Fruit fly (Drosophila melanogaster) S2 (cell line): ENCODE data around the gene INPP5E.

Experiments used
- CG8478 ChIP-seq: fragments of >200 bp; optimal IDR thresholded peaks from 2 replicates; lab custom pipeline; 2018
- CTCF ChIP-seq, 2 experiments: fragments of >200 bp; optimal IDR thresholded peaks; 2 replicates each; lab custom pipeline; 2018

dm6 chr3L:12329549-12329948, 52.1 kb downstream of the INPP5E start:
- no peak for TF ChIP-seq CTCF (optimal IDR thresholded peaks at IDR 0.05; lab: Kevin White, UChicago)
- no peak for TF ChIP-seq CG8478 (lab: Kevin White, UChicago)
